Worm (Caenorhabditis elegans) whole organism, young adult: Measurements from ENCODE around the gene mrps-7.

Experiments
- B0019.2 ChIP-seq: fragments of 200-800 bp; sonication (Bioruptor generic); conservative IDR thresholded peaks from 2 replicates; pipeline ENCODE4 v1.3.6; 2022; ENCODE audit warnings: missing genetic modification reagents, missing genetic modification characterization, missing compliant biosample characterization
- B0336.3 ChIP-seq: fragments of 200-800 bp; sonication (Bioruptor generic); IDR thresholded peaks from 2 replicates; pipeline ENCODE4 v1.3.6; 2022; ENCODE audit warnings: missing genetic modification characterization, missing compliant biosample characterization
- C06A6.2 ChIP-seq: fragments of 200-800 bp; sonication (Bioruptor generic); conservative IDR thresholded peaks from 2 replicates; pipeline ENCODE4 v1.3.6; 2022; ENCODE audit warnings: missing genetic modification characterization, missing compliant biosample characterization
- C17E4.6 ChIP-seq: fragments of 200-800 bp; sonication (Bioruptor generic); IDR thresholded peaks from 2 replicates; pipeline ENCODE4 v1.3.6; 2022; ENCODE audit warnings: missing genetic modification reagents, missing genetic modification characterization, missing compliant biosample characterization
- D2030.7 ChIP-seq: fragments of 200-800 bp; sonication (Bioruptor generic); IDR thresholded peaks from 2 replicates; pipeline ENCODE4 v1.3.6; 2022; ENCODE audit warnings: missing genetic modification reagents, missing genetic modification characterization, missing compliant biosample characterization
- F10E7.11 ChIP-seq: sonication (generic microtip); optimal IDR thresholded peaks from 2 replicates; lab custom pipeline; 2017; ENCODE audit warnings: mild to moderate bottlenecking, missing genetic modification characterization, moderate library complexity, missing compliant biosample characterization
- F22D6.2 ChIP-seq: sonication (generic microtip); optimal IDR thresholded peaks from 2 replicates; lab custom pipeline; 2016; ENCODE audit warnings: mild to moderate bottlenecking, missing genetic modification characterization, missing compliant biosample characterization
- F39B2.1 ChIP-seq: fragments of 200-800 bp; sonication (Bioruptor generic); IDR thresholded peaks from 2 replicates; pipeline ENCODE4 v1.3.6; 2022; ENCODE audit warnings: missing genetic modification reagents, missing genetic modification characterization, missing compliant biosample characterization
- F52B5.7 ChIP-seq: sonication (generic microtip); optimal IDR thresholded peaks from 2 replicates; lab custom pipeline; 2016; ENCODE audit warnings: mild to moderate bottlenecking, missing genetic modification characterization, missing compliant biosample characterization
- F55B11.4 ChIP-seq: sonication (generic microtip); optimal IDR thresholded peaks from 2 replicates; lab custom pipeline; 2016; ENCODE audit warnings: missing compliant biosample characterization, missing genetic modification characterization, borderline replicate concordance; ENCODE audit not compliant: insufficient read depth
- F57A8.1 ChIP-seq: fragments of 200-800 bp; sonication (Bioruptor generic); optimal IDR thresholded peaks from 2 replicates; lab custom pipeline; 2018; ENCODE audit warnings: mild to moderate bottlenecking, missing genetic modification characterization, moderate library complexity, missing compliant biosample characterization
- T07F8.4 ChIP-seq: sonication (generic microtip); optimal IDR thresholded peaks from 2 replicates; lab custom pipeline; 2016; ENCODE audit warnings: mild to moderate bottlenecking, missing genetic modification characterization, moderate library complexity, missing compliant biosample characterization
- Y53G8AR.9 ChIP-seq: fragments of 200-800 bp; sonication (Bioruptor generic); conservative IDR thresholded peaks from 2 replicates; pipeline ENCODE4 v1.3.6; 2022; ENCODE audit warnings: missing genetic modification reagents, missing genetic modification characterization, missing compliant biosample characterization
- Y79H2A.3 ChIP-seq: fragments of 200-800 bp; sonication (Bioruptor generic); conservative IDR thresholded peaks from 2 replicates; pipeline ENCODE4 v1.3.6; 2022; ENCODE audit warnings: missing genetic modification reagents, missing genetic modification characterization, missing compliant biosample characterization
- Y95B8A.8 ChIP-seq: fragments of 200-800 bp; sonication (Bioruptor generic); IDR thresholded peaks from 2 replicates; pipeline ENCODE4 v1.3.6; 2022; ENCODE audit warnings: missing genetic modification reagents, missing genetic modification characterization, missing compliant biosample characterization
- ama-1 ChIP-seq, 3 experiments: fragments of 150-350 bp in 1 of 3; sonication (generic microtip) in 2 of 3; optimal IDR thresholded peaks; 2 replicates each; lab custom pipeline; 2014 to 2018; ENCODE audit warnings: missing biosample characterization in 2 of 3, missing genetic modification characterization in 2 of 3, missing genetic modification reagents in 2 of 3
- aptf-2 ChIP-seq: fragments of 200-800 bp; sonication (Bioruptor generic); conservative IDR thresholded peaks from 2 replicates; pipeline ENCODE4 v1.3.6; 2022; ENCODE audit warnings: missing genetic modification reagents, missing genetic modification characterization, missing compliant biosample characterization
- athp-1 ChIP-seq: sonication (generic microtip); optimal IDR thresholded peaks from 2 replicates; lab custom pipeline; 2017; ENCODE audit warnings: mild to moderate bottlenecking, missing genetic modification characterization, missing compliant biosample characterization
- attf-5 ChIP-seq: fragments of 200-800 bp; sonication (Bioruptor generic); optimal IDR thresholded peaks from 2 replicates; lab custom pipeline; 2018; ENCODE audit warnings: mild to moderate bottlenecking, missing genetic modification characterization, missing compliant biosample characterization
- bed-1 ChIP-seq: fragments of 200-800 bp; sonication (Bioruptor generic); IDR thresholded peaks from 2 replicates; pipeline ENCODE4 v1.3.6; 2022; ENCODE audit warnings: missing genetic modification reagents, missing genetic modification characterization, missing compliant biosample characterization
- cebp-1 ChIP-seq, 2 experiments: fragments of 200-800 bp in 1 of 2; sonication (Bioruptor generic) in 1 of 2; sonication (generic microtip) in 1 of 2; IDR thresholded peaks in 1 of 2; optimal IDR thresholded peaks in 1 of 2; 2 replicates each; pipeline versions ENCODE4 v1.3.6 to Lab custom; 2017 to 2022; ENCODE audit warnings: missing compliant biosample characterization in 2 of 2, missing genetic modification characterization in 2 of 2, mild to moderate bottlenecking in 1 of 2, missing genetic modification reagents in 1 of 2, moderate library complexity in 1 of 2
- cebp-2 ChIP-seq: fragments of 200-800 bp; sonication (Bioruptor generic); IDR thresholded peaks from 2 replicates; pipeline ENCODE4 v1.3.6; 2022; ENCODE audit warnings: missing genetic modification characterization, missing compliant biosample characterization
- ceh-58 ChIP-seq: fragments of 200-800 bp; sonication (Bioruptor generic); IDR thresholded peaks from 2 replicates; pipeline ENCODE4 v1.3.6; 2022; ENCODE audit warnings: missing genetic modification characterization, missing compliant biosample characterization
- hsf-1 ChIP-seq: fragments of 200-800 bp; sonication (Bioruptor generic); IDR thresholded peaks from 2 replicates; pipeline ENCODE4 v1.3.6; 2022; ENCODE audit warnings: missing genetic modification reagents, missing genetic modification characterization, missing compliant biosample characterization
- let-607 ChIP-seq, 2 experiments: fragments of 200-800 bp in 1 of 2; sonication (Bioruptor generic) in 1 of 2; sonication (generic microtip) in 1 of 2; optimal IDR thresholded peaks; 2 replicates each; lab custom pipeline; 2016 to 2018; ENCODE audit warnings: mild to moderate bottlenecking in 2 of 2, missing compliant biosample characterization in 2 of 2, missing genetic modification characterization in 2 of 2, moderate library complexity in 2 of 2, missing genotype in 1 of 2
- lin-26 ChIP-seq: fragments of 200-800 bp; sonication (Bioruptor generic); IDR thresholded peaks from 2 replicates; pipeline ENCODE4 v1.3.6; 2022; ENCODE audit warnings: missing genetic modification reagents, missing genetic modification characterization, missing compliant biosample characterization
- lin-40 ChIP-seq: sonication (generic microtip); optimal IDR thresholded peaks from 2 replicates; lab custom pipeline; 2016; ENCODE audit warnings: missing genetic modification characterization, mild to moderate bottlenecking, missing compliant biosample characterization, missing genotype, missing genetic modification reagents
- lin-54 ChIP-seq: fragments of 200-800 bp; sonication (Bioruptor generic); optimal IDR thresholded peaks from 2 replicates; lab custom pipeline; 2018; ENCODE audit warnings: mild to moderate bottlenecking, missing genetic modification characterization, missing compliant biosample characterization
- madf-10 ChIP-seq: sonication (generic microtip); optimal IDR thresholded peaks from 2 replicates; lab custom pipeline; 2016; ENCODE audit warnings: mild to moderate bottlenecking, missing genetic modification characterization, missing compliant biosample characterization
- mcd-1 ChIP-seq: fragments of 200-800 bp; sonication (Bioruptor generic); IDR thresholded peaks from 2 replicates; pipeline ENCODE4 v1.3.6; 2022; ENCODE audit warnings: missing genetic modification reagents, missing genetic modification characterization, missing compliant biosample characterization
- mxl-1 ChIP-seq: sonication (generic microtip); optimal IDR thresholded peaks from 2 replicates; lab custom pipeline; 2016; ENCODE audit warnings: missing genetic modification characterization, missing compliant biosample characterization
- nfya-1 ChIP-seq: sonication (generic microtip); optimal IDR thresholded peaks from 2 replicates; lab custom pipeline; 2017; ENCODE audit warnings: antibody characterized with exemption, missing compliant biosample characterization, missing genetic modification characterization, borderline replicate concordance; ENCODE audit not compliant: insufficient read depth
- nfya-2 ChIP-seq: fragments of 200-800 bp; sonication (Bioruptor generic); IDR thresholded peaks from 2 replicates; pipeline ENCODE4 v1.3.6; 2022; ENCODE audit warnings: missing genetic modification reagents, missing genetic modification characterization, missing compliant biosample characterization
- rcor-1 ChIP-seq: fragments of 200-800 bp; sonication (Bioruptor generic); IDR thresholded peaks from 2 replicates; pipeline ENCODE4 v1.3.6; 2022; ENCODE audit warnings: missing genetic modification reagents, missing genetic modification characterization, missing compliant biosample characterization
- rec-8 ChIP-seq, 2 experiments: sonication (generic microtip); optimal IDR thresholded peaks; 2 replicates each; lab custom pipeline; 2016; ENCODE audit warnings: mild to moderate bottlenecking in 2 of 2, missing genetic modification characterization in 2 of 2, missing genetic modification reagents in 2 of 2, missing genotype in 2 of 2, missing biosample characterization in 1 of 2, missing compliant biosample characterization in 1 of 2, moderate library complexity in 1 of 2
- repo-1 ChIP-seq: sonication (generic microtip); optimal IDR thresholded peaks from 2 replicates; lab custom pipeline; 2017; ENCODE audit warnings: mild to moderate bottlenecking, missing genetic modification characterization, missing compliant biosample characterization
- snpc-1.1 ChIP-seq: sonication (generic microtip); optimal IDR thresholded peaks from 2 replicates; lab custom pipeline; 2017; ENCODE audit warnings: missing genetic modification characterization, mild to moderate bottlenecking, missing compliant biosample characterization, antibody characterized with exemption, moderate library complexity, missing genotype, missing genetic modification reagents; ENCODE audit not compliant: insufficient read depth
- snpc-1.3 ChIP-seq: sonication (generic microtip); optimal IDR thresholded peaks from 2 replicates; lab custom pipeline; 2017; ENCODE audit warnings: missing genetic modification characterization, mild to moderate bottlenecking, missing compliant biosample characterization, antibody characterized with exemption, moderate library complexity, missing genotype, missing genetic modification reagents; ENCODE audit not compliant: insufficient read depth
- somi-1 ChIP-seq: fragments of 200-800 bp; sonication (Bioruptor generic); optimal IDR thresholded peaks from 2 replicates; lab custom pipeline; 2018; ENCODE audit warnings: mild to moderate bottlenecking, missing genetic modification characterization, missing compliant biosample characterization
- tbx-9 ChIP-seq: sonication (generic microtip); optimal IDR thresholded peaks from 2 replicates; lab custom pipeline; 2016; ENCODE audit warnings: borderline replicate concordance, missing genetic modification characterization, inconsistent platforms, missing compliant biosample characterization
- tlf-1 ChIP-seq: fragments of 200-800 bp; sonication (Bioruptor generic); optimal IDR thresholded peaks from 2 replicates; lab custom pipeline; 2018; ENCODE audit warnings: mild to moderate bottlenecking, missing genetic modification characterization, missing compliant biosample characterization
- unc-62 ChIP-seq: fragments of 150-350 bp; optimal IDR thresholded peaks from 2 replicates; lab custom pipeline; 2014; ENCODE audit warnings: missing biosample characterization, missing genetic modification reagents, missing genetic modification characterization
- zfh-2 ChIP-seq: fragments of 200-800 bp; sonication (Bioruptor generic); conservative IDR thresholded peaks from 2 replicates; pipeline ENCODE4 v1.3.6; 2022; ENCODE audit warnings: missing genetic modification reagents, missing genetic modification characterization, missing compliant biosample characterization
- ztf-6 ChIP-seq: fragments of 200-800 bp; sonication (Bioruptor generic); IDR thresholded peaks from 2 replicates; pipeline ENCODE4 v1.3.6; 2022; ENCODE audit warnings: missing genetic modification reagents, missing genetic modification characterization, missing compliant biosample characterization

The mrps-7 gene

DNA sequence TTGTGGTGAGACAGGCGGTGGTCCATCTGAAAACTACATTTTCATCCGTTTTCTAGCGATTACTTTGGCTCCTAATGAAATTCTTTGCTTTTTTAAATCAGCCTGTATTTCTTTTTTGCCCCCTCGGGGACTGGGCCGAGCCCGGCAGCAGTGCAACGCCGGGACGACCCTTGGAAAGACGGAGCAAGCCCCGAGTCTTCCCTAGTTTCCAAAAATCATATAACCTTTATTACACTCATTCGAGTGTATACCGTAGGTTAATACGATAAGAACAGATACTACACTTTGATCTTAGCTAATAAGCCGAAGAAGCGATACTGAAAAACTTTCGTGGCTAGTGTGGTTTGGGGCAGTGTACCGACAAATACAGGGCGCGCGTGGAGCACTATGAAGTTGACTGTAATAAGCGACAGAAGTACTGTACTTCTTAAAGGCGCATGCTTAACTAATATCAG is 2.8 kb downstream of the mrps-7 start (continued):
- TF ChIP-seq bed-1 (GFP tag; lab: Robert Waterston, UW) (no peak), F57A8.1 (GFP tag; lab: Kevin White, UChicago) (no peak), ceh-58 (GFP tag; lab: Robert Waterston, UW) (no peak), T07F8.4 (tag; lab: Kevin White, UChicago) (no peak), lin-26 (GFP tag; lab: Robert Waterston, UW) (peak; percentile 88; the same call in 1 of the 2 replicates), tbx-9 (no peak), snpc-1.1 (tag; lab: Kevin White, UChicago) (peak; percentile 96), rec-8 (tag; optimal IDR thresholded peaks at IDR 0.05; lab: Kevin White, UChicago) (no peak), D2030.7 (GFP tag; lab: Robert Waterston, UW) (peak; percentile 98), C17E4.6 (GFP tag; lab: Robert Waterston, UW) (peak; percentile 42; the same call in 1 of the 2 replicates), rcor-1 (GFP tag; lab: Robert Waterston, UW) (peak; percentile 88), repo-1 (tag; lab: Kevin White, UChicago) (peak; percentile 1), lin-40 (tag; lab: Kevin White, UChicago) (no peak), tlf-1 (peak; percentile 13), zfh-2 (GFP tag; lab: Robert Waterston, UW) (peak; percentile 67), madf-10 (no peak), nfya-2 (GFP tag; lab: Robert Waterston, UW) (0 out of 2 replicates have a peak, but pooled peaks have one; percentile 43), Y53G8AR.9 (GFP tag; lab: Robert Waterston, UW) (peak; percentile 71), mcd-1 (peak; percentile 76), somi-1 (GFP tag; lab: Kevin White, UChicago) (no peak), mxl-1 (tag; lab: Kevin White, UChicago) (no peak), F55B11.4 (no peak), attf-5 (no peak), Y79H2A.3 (GFP tag; lab: Robert Waterston, UW) (0 out of 2 replicates have a peak, but pooled peaks have one; percentile 12), cebp-2 (no peak), F39B2.1 (0 out of 2 replicates have a peak, but pooled peaks have one; percentile 14), B0336.3 (GFP tag; lab: Robert Waterston, UW) (peak; percentile 91), F52B5.7 (tag; lab: Kevin White, UChicago) (no peak), B0019.2 (GFP tag; lab: Robert Waterston, UW) (0 out of 2 replicates have a peak, but pooled peaks have one; percentile 1), ztf-6 (GFP tag; lab: Robert Waterston, UW) (no peak)

DNA sequence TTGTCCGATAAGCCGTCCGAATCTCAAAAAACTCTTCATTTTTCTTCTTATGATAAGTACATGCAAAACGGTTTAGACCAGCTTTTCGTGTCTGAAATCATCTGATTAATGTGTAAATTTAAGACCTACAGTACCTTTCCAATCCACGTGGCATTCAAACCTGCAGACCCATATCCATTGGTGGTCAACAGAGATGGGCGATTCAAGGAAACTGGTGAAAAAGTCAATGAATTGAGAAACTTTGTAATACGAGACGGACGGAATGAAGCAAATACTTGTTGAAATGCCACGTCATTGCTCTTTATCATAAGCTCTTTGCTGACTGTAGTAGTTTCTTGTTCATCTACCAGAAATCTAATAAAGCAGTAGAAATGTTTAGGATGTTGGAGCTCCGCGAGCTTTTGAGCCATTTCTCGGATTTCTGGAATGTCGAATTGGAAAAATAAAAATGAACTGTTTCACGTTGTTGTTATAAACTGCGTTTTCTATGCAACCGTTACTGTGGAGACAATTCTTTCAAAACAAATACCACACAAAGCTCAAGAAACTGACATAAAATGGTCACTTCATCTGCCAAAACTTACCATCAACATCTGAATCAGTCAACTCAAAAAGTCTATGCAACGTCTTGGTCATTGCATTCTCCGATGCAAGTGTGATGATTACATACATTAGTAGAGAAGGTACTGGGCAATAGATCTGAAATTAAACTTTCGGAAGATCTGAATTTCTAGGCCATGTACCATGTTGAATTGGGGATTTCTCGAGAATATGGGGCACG is 3.4 kb downstream of the mrps-7 start:
- TF ChIP-seq Y95B8A.8 (GFP tag; lab: Robert Waterston, UW): no peak
- TF ChIP-seq ama-1 (optimal IDR thresholded peaks at IDR 0.05; lab: Kevin White, UChicago): peak; percentile 70
- TF ChIP-seq ama-1 (GFP tag; optimal IDR thresholded peaks at IDR 0.05; lab: Kevin White, UChicago): no peak
- TF ChIP-seq lin-54 (GFP tag; lab: Kevin White, UChicago): no peak
- no peak; the same call in 1 of the 2 replicates for TF ChIP-seq C06A6.2 (GFP tag; lab: Robert Waterston, UW)
- TF ChIP-seq unc-62 (GFP tag; lab: Kevin White, UChicago): no peak
- TF ChIP-seq let-607 (tag; optimal IDR thresholded peaks at IDR 0.05; lab: Kevin White, UChicago): no peak
- TF ChIP-seq nfya-1 (tag; lab: Kevin White, UChicago): no peak
- TF ChIP-seq F10E7.11 (tag; lab: Kevin White, UChicago): no peak
- no peak for TF ChIP-seq hsf-1 (GFP tag; lab: Robert Waterston, UW)
- no peak for TF ChIP-seq aptf-2 (GFP tag; lab: Robert Waterston, UW)
- no peak for TF ChIP-seq athp-1
- TF ChIP-seq F22D6.2: no peak
- TF ChIP-seq Y53G8AR.9 (GFP tag; lab: Robert Waterston, UW): peak; percentile 30; the same call in 1 of the 2 replicates
- no peak for TF ChIP-seq cebp-1 (GFP tag; IDR thresholded peaks at IDR 0.05; lab: Robert Waterston, UW)
- TF ChIP-seq cebp-1 (tag; optimal IDR thresholded peaks at IDR 0.05; lab: Kevin White, UChicago): peak; percentile 28
- no peak for TF ChIP-seq snpc-1.3
